Worm (Caenorhabditis elegans) whole organism, L4 larva: Measurements from ENCODE around the gene C16C8.26.
A peak's percentile ranks its signal among the peaks of the same experiment; 100 is the strongest.

Source experiments
- F26F4.8 ChIP-seq: fragments of 200-800 bp; sonication (Bioruptor generic); conservative IDR thresholded peaks from 2 replicates; pipeline ENCODE4 v1.3.6; 2022; ENCODE audit warnings: missing genetic modification characterization, missing compliant biosample characterization
- F37D6.2 ChIP-seq: sonication (generic microtip); optimal IDR thresholded peaks from 2 replicates; lab custom pipeline; 2016; ENCODE audit warnings: mild to moderate bottlenecking, missing genetic modification characterization, missing compliant biosample characterization
- F44E2.7 ChIP-seq: fragments of 200-800 bp; sonication (Bioruptor generic); IDR thresholded peaks from 2 replicates; pipeline ENCODE4 v2.1.2; 2022; ENCODE audit warnings: missing genetic modification characterization, missing compliant biosample characterization
- R02D3.7 ChIP-seq: fragments of 150-350 bp; sonication (generic microtip); optimal IDR thresholded peaks from 3 replicates; lab custom pipeline; 2014; ENCODE audit warnings: missing biosample characterization, missing genetic modification characterization
- ZK546.5 ChIP-seq, 2 experiments: sonication (generic microtip); optimal IDR thresholded peaks; 2 replicates each; lab custom pipeline; 2017; ENCODE audit warnings: missing biosample characterization in 2 of 2, missing genetic modification characterization in 2 of 2
- aha-1 ChIP-seq: fragments of 150-350 bp; peaks from one replicate; lab custom pipeline; 2014; ENCODE audit warnings: missing biosample characterization, missing genetic modification characterization
- ama-1 ChIP-seq: fragments of 150-350 bp; optimal IDR thresholded peaks from 2 replicates; lab custom pipeline; 2014; ENCODE audit warnings: inconsistent platforms, mixed read lengths
- ceh-28 ChIP-seq: fragments of 150-350 bp; optimal IDR thresholded peaks from 2 replicates; lab custom pipeline; 2014; ENCODE audit warnings: missing biosample characterization, missing genetic modification reagents, missing genetic modification characterization
- ceh-32 ChIP-seq: sonication (generic microtip); optimal IDR thresholded peaks from 2 replicates; lab custom pipeline; 2016; ENCODE audit warnings: mild to moderate bottlenecking, missing genetic modification characterization, missing compliant biosample characterization; ENCODE audit not compliant: poor library complexity
- ceh-62 ChIP-seq: sonication (generic microtip); optimal IDR thresholded peaks from 2 replicates; lab custom pipeline; 2017; ENCODE audit warnings: missing biosample characterization, missing genetic modification characterization
- daf-19 ChIP-seq: fragments of 200-800 bp; sonication (Bioruptor generic); conservative IDR thresholded peaks from 2 replicates; pipeline ENCODE4 v1.3.6; 2022; ENCODE audit warnings: missing genetic modification characterization, missing compliant biosample characterization
- daf-8 ChIP-seq: fragments of 200-800 bp; sonication (Bioruptor generic); IDR thresholded peaks from 2 replicates; pipeline ENCODE4 v1.3.6; 2022; ENCODE audit warnings: missing genetic modification characterization, missing compliant biosample characterization
- duxl-1 ChIP-seq: sonication (generic microtip); optimal IDR thresholded peaks from 2 replicates; lab custom pipeline; 2016; ENCODE audit warnings: mild to moderate bottlenecking, missing genetic modification characterization, moderate library complexity, missing compliant biosample characterization; ENCODE audit not compliant: poor library complexity
- dve-1 ChIP-seq: sonication (generic microtip); optimal IDR thresholded peaks from 2 replicates; lab custom pipeline; 2017; ENCODE audit warnings: antibody characterized with exemption, mild to moderate bottlenecking, missing genetic modification characterization, missing compliant biosample characterization; ENCODE audit not compliant: insufficient read depth
- egl-27 ChIP-seq: sonication (generic microtip); optimal IDR thresholded peaks from 3 replicates; lab custom pipeline; 2017; ENCODE audit warnings: missing biosample characterization, missing genetic modification reagents, missing genetic modification characterization
- fos-1 ChIP-seq: fragments of 150-350 bp; optimal IDR thresholded peaks from 2 replicates; lab custom pipeline; 2014; ENCODE audit warnings: missing biosample characterization, missing genetic modification characterization
- gei-8 ChIP-seq: fragments of 200-800 bp; sonication (Bioruptor generic); optimal IDR thresholded peaks from 2 replicates; lab custom pipeline; 2018; ENCODE audit warnings: mild to moderate bottlenecking, missing genetic modification characterization, missing compliant biosample characterization
- hif-1 ChIP-seq, 2 experiments: sonication (generic microtip); optimal IDR thresholded peaks; 2 replicates each; lab custom pipeline; 2016 to 2017; ENCODE audit warnings: missing compliant biosample characterization in 2 of 2, missing genetic modification characterization in 2 of 2, missing genetic modification reagents in 2 of 2, missing genotype in 2 of 2, mild to moderate bottlenecking in 1 of 2
- hlh-30 ChIP-seq: sonication (generic microtip); optimal IDR thresholded peaks from 2 replicates; lab custom pipeline; 2017; ENCODE audit warnings: antibody characterized with exemption, mild to moderate bottlenecking, missing genetic modification characterization, missing compliant biosample characterization; ENCODE audit not compliant: insufficient read depth
- jun-1 ChIP-seq: fragments of 150-350 bp; optimal IDR thresholded peaks from 2 replicates; lab custom pipeline; 2014; ENCODE audit warnings: missing biosample characterization, missing genetic modification reagents, missing genetic modification characterization
- lin-13 ChIP-seq: fragments of 150-350 bp; optimal IDR thresholded peaks from 2 replicates; lab custom pipeline; 2014; ENCODE audit warnings: missing biosample characterization, missing genetic modification reagents, missing genetic modification characterization
- lin-38 ChIP-seq: fragments of 200-800 bp; sonication (Bioruptor generic); IDR thresholded peaks from 2 replicates; pipeline ENCODE4 v1.3.6; 2022; ENCODE audit warnings: missing genetic modification reagents, missing genetic modification characterization, missing compliant biosample characterization
- madf-9 ChIP-seq: fragments of 200-800 bp; sonication (Bioruptor generic); conservative IDR thresholded peaks from 2 replicates; pipeline ENCODE4 v1.3.6; 2022; ENCODE audit warnings: missing genetic modification reagents, missing genetic modification characterization, missing compliant biosample characterization
- mes-2 ChIP-seq: sonication (generic microtip); optimal IDR thresholded peaks from 2 replicates; lab custom pipeline; 2016; ENCODE audit warnings: missing genotype, mild to moderate bottlenecking, missing genetic modification characterization, missing compliant biosample characterization; ENCODE audit not compliant: poor library complexity, severe bottlenecking
- nhr-102 ChIP-seq: sonication (generic microtip); optimal IDR thresholded peaks from 2 replicates; lab custom pipeline; 2016; ENCODE audit warnings: mild to moderate bottlenecking, missing genetic modification characterization, moderate library complexity, missing compliant biosample characterization
- nhr-11 ChIP-seq: fragments of 150-350 bp; optimal IDR thresholded peaks from 2 replicates; lab custom pipeline; 2014; ENCODE audit warnings: missing biosample characterization, missing genetic modification characterization
- nhr-237 ChIP-seq: sonication (generic microtip); optimal IDR thresholded peaks from 2 replicates; lab custom pipeline; 2017; ENCODE audit warnings: missing biosample characterization, missing genetic modification characterization
- nhr-77 ChIP-seq: fragments of 150-350 bp; optimal IDR thresholded peaks from 2 replicates; lab custom pipeline; 2014; ENCODE audit warnings: missing biosample characterization, missing genetic modification characterization
- saeg-2 ChIP-seq: fragments of 200-800 bp; sonication (Bioruptor generic); IDR thresholded peaks from 2 replicates; pipeline ENCODE4 v1.3.6; 2022; ENCODE audit warnings: missing genetic modification reagents, missing genetic modification characterization, missing compliant biosample characterization
- snpc-4 ChIP-seq: fragments of 150-350 bp; optimal IDR thresholded peaks from 2 replicates; lab custom pipeline; 2014; ENCODE audit warnings: missing biosample characterization, missing genetic modification characterization
- spr-1 ChIP-seq: sonication (generic microtip); optimal IDR thresholded peaks from 2 replicates; lab custom pipeline; 2016; ENCODE audit warnings: mild to moderate bottlenecking, missing genetic modification characterization, missing compliant biosample characterization
- spr-3 ChIP-seq: fragments of 200-800 bp; sonication (Bioruptor generic); optimal IDR thresholded peaks from 2 replicates; lab custom pipeline; 2018; ENCODE audit warnings: mild to moderate bottlenecking, missing genetic modification characterization, missing compliant biosample characterization
- tra-1 ChIP-seq: fragments of 200-800 bp; sonication (Bioruptor generic); IDR thresholded peaks from 2 replicates; pipeline ENCODE4 v1.3.6; 2022; ENCODE audit warnings: missing genetic modification reagents, missing genetic modification characterization, missing compliant biosample characterization
- unc-62 ChIP-seq, 3 experiments: fragments of 150-350 bp in 1 of 3; sonication (generic microtip); optimal IDR thresholded peaks in 2 of 3; peaks in 1 of 3; 1 replicate in 1 of 3; 2 replicates in 2 of 3; lab custom pipeline; 2014 to 2017; ENCODE audit warnings: missing biosample characterization in 3 of 3, missing genetic modification characterization in 3 of 3, missing genetic modification reagents in 3 of 3, missing genotype in 1 of 3
- vab-7 ChIP-seq: fragments of 200-800 bp; sonication (Bioruptor generic); IDR thresholded peaks from 2 replicates; pipeline ENCODE4 v1.3.6; 2022; ENCODE audit warnings: missing genetic modification reagents, missing genetic modification characterization, missing compliant biosample characterization
- zag-1 ChIP-seq: fragments of 150-350 bp; optimal IDR thresholded peaks from 2 replicates; lab custom pipeline; 2014; ENCODE audit warnings: missing biosample characterization, missing genetic modification characterization
- zfp-2 ChIP-seq: sonication (generic microtip); optimal IDR thresholded peaks from 2 replicates; lab custom pipeline; 2016; ENCODE audit warnings: mild to moderate bottlenecking, missing genetic modification characterization, missing compliant biosample characterization
- zip-11 ChIP-seq: fragments of 200-800 bp; sonication (Bioruptor generic); IDR thresholded peaks from 2 replicates; pipeline ENCODE4 v1.3.6; 2022; ENCODE audit warnings: missing genetic modification characterization, missing compliant biosample characterization
- ztf-7 ChIP-seq: fragments of 150-350 bp; optimal IDR thresholded peaks from 2 replicates; lab custom pipeline; 2014; ENCODE audit warnings: missing biosample characterization, missing genetic modification characterization

C16C8.26 gene

ce11 chrII:3445285-3445806 is 12.8 kb downstream of the C16C8.26 start, which contains the start of the genes C16C8.5 and C16C8.16:
TSS of gene C16C8.5 (minus strand) at chrII:3445385.
TSS of gene C16C8.16 (plus strand) at chrII:3445756.
- TF ChIP-seq saeg-2 (GFP tag; lab: Robert Waterston, UW) = no peak
- no peak for TF ChIP-seq mes-2 (tag; lab: Kevin White, UChicago)
- TF ChIP-seq gei-8 (GFP tag; lab: Kevin White, UChicago) = no peak
- no peak for TF ChIP-seq nhr-11 (tag; lab: Kevin White, UChicago)
- no peak for TF ChIP-seq madf-9 (GFP tag; lab: Robert Waterston, UW)
- no peak for TF ChIP-seq dve-1 (tag; lab: Kevin White, UChicago)
- TF ChIP-seq spr-1 (tag; lab: Kevin White, UChicago) = no peak
- no peak for TF ChIP-seq ceh-32 (tag; lab: Kevin White, UChicago)
- no peak for TF ChIP-seq vab-7 (GFP tag; lab: Robert Waterston, UW)
- TF ChIP-seq fos-1 = no peak
- no peak for TF ChIP-seq aha-1 (tag; lab: Kevin White, UChicago)
- no peak for TF ChIP-seq hif-1 (tag; optimal IDR thresholded peaks at IDR 0.05; lab: Kevin White, UChicago)
- TF ChIP-seq ceh-62 (tag; lab: Kevin White, UChicago) = no peak
- TF ChIP-seq zag-1 (tag; lab: Kevin White, UChicago) = no peak

ce11 chrII:3444280-3444679 is 13.8 kb downstream of the C16C8.26 start, which contains the start of gene C16C8.4:
TSS of gene C16C8.4 (minus strand) at chrII:3444380.
- TF ChIP-seq egl-27 (tag; lab: Kevin White, UChicago) (no peak), aha-1 (tag; lab: Kevin White, UChicago) (peak; percentile 66), hlh-30 (tag; lab: Kevin White, UChicago) (no peak)

- TF ChIP-seq jun-1 (tag; lab: Kevin White, UChicago) (no peak), snpc-4 (tag; lab: Kevin White, UChicago) (no peak), ceh-28 (tag; lab: Kevin White, UChicago) (no peak), nhr-237 (tag; lab: Kevin White, UChicago) (no peak), daf-8 (no peak), gei-8 (GFP tag; lab: Kevin White, UChicago) (no peak), spr-3 (GFP tag; lab: Kevin White, UChicago) (no peak), daf-19 (GFP tag; lab: Robert Waterston, UW) (no peak), lin-38 (GFP tag; lab: Robert Waterston, UW) (no peak), ztf-7 (no peak), F37D6.2 (tag; lab: Kevin White, UChicago) (no peak), zip-11 (GFP tag; lab: Robert Waterston, UW) (no peak), duxl-1 (tag; lab: Kevin White, UChicago) (no peak)
- TF ChIP-seq, all 104 proteins: peak for 0
These were observed 15.0 kb downstream of the C16C8.26 start, which contains the start of gene C16C8.22 for ce11 chrII:3443154-3443553. TSS of gene C16C8.22 (minus strand) at chrII:3443254.

- no peak for TF ChIP-seq gei-8 (GFP tag; lab: Kevin White, UChicago)
- TF ChIP-seq unc-62 (GFP tag; optimal IDR thresholded peaks at IDR 0.05 in 1 of 2; lab: Kevin White, UChicago) = peak in 1 of 2 experiments; percentile 1
- no peak for TF ChIP-seq unc-62 (tag; optimal IDR thresholded peaks at IDR 0.05; lab: Kevin White, UChicago)
These were observed 16.7 kb downstream of the C16C8.26 start, which contains the start of gene C16C8.27 for ce11 chrII:3441377-3441776. TSS of gene C16C8.27 (plus strand) at chrII:3441677.

ce11 chrII:3440641-3440926 is 17.5 kb downstream of the C16C8.26 start, which contains the start of gene C16C8.17:
TSS of gene C16C8.17 (plus strand) at chrII:3440827.
- no peak for TF ChIP-seq nhr-102 (tag; lab: Kevin White, UChicago)
- TF ChIP-seq F44E2.7 = no peak
- TF ChIP-seq tra-1 = no peak
- TF ChIP-seq ceh-32 (tag; lab: Kevin White, UChicago) = no peak
- no peak for TF ChIP-seq zfp-2 (tag; lab: Kevin White, UChicago)
- no peak for TF ChIP-seq nhr-77 (tag; lab: Kevin White, UChicago)
- TF ChIP-seq hif-1 (tag; optimal IDR thresholded peaks at IDR 0.05; lab: Kevin White, UChicago) = no peak
- no peak for TF ChIP-seq ama-1 (lab: Kevin White, UChicago)
- no peak for TF ChIP-seq lin-13 (GFP tag; lab: Kevin White, UChicago)
- TF ChIP-seq F26F4.8 (GFP tag; lab: Robert Waterston, UW) = no peak
- no peak for TF ChIP-seq dve-1 (tag; lab: Kevin White, UChicago)
- no peak for TF ChIP-seq R02D3.7 (tag; lab: Kevin White, UChicago)
- no peak for TF ChIP-seq ZK546.5 (tag; optimal IDR thresholded peaks at IDR 0.05; lab: Kevin White, UChicago)
